Worm (Caenorhabditis elegans) whole organism, L1 larva: ENCODE data around the gene W01B6.3.
"Not testable (repeated sequence)": the region's sequence is repeated elsewhere in the genome, so short reads cannot be mapped to it uniquely, and the experiment has no call there.

Source experiments
- Y116A8C.19 ChIP-seq: sonication (generic microtip); optimal IDR thresholded peaks from 2 replicates; lab custom pipeline; 2016; ENCODE audit warnings: missing compliant biosample characterization, missing genetic modification characterization, borderline replicate concordance
- ama-1 ChIP-seq: fragments of 150-350 bp; optimal IDR thresholded peaks from 2 replicates; lab custom pipeline; 2014
- blmp-1 ChIP-seq: fragments of 150-350 bp; optimal IDR thresholded peaks from 2 replicates; lab custom pipeline; 2014; ENCODE audit warnings: missing biosample characterization, missing genetic modification characterization
- ceh-63 ChIP-seq: fragments of 200-800 bp; sonication (Bioruptor generic); optimal IDR thresholded peaks from 2 replicates; lab custom pipeline; 2018; ENCODE audit warnings: mild to moderate bottlenecking, missing genetic modification characterization, missing compliant biosample characterization
- ceh-8 ChIP-seq: fragments of 200-800 bp; sonication (Bioruptor generic); optimal IDR thresholded peaks from 2 replicates; lab custom pipeline; 2018; ENCODE audit warnings: mild to moderate bottlenecking, missing genetic modification characterization, moderate library complexity, missing compliant biosample characterization
- ceh-90 ChIP-seq: sonication (generic microtip); optimal IDR thresholded peaks from 2 replicates; lab custom pipeline; 2016; ENCODE audit warnings: missing genetic modification characterization, missing compliant biosample characterization
- dsc-1 ChIP-seq: sonication (generic microtip); optimal IDR thresholded peaks from 2 replicates; lab custom pipeline; 2016; ENCODE audit warnings: mild to moderate bottlenecking, missing genetic modification characterization, missing compliant biosample characterization
- egl-13 ChIP-seq: sonication (generic microtip); optimal IDR thresholded peaks from 2 replicates; lab custom pipeline; 2016; ENCODE audit warnings: missing genotype, missing genetic modification reagents, missing genetic modification characterization, missing compliant biosample characterization
- elt-2 ChIP-seq: sonication (generic microtip); optimal IDR thresholded peaks from 2 replicates; lab custom pipeline; 2016; ENCODE audit warnings: missing genetic modification characterization, mild to moderate bottlenecking, inconsistent platforms, missing compliant biosample characterization, missing genetic modification reagents
- elt-3 ChIP-seq, 6 experiments: fragments of 150-350 bp in 1 of 6; sonication (generic microtip); optimal IDR thresholded peaks; 2 replicates each; lab custom pipeline; 2017 to 2018; ENCODE audit warnings: missing biosample characterization in 6 of 6, missing genetic modification characterization in 6 of 6, inconsistent platforms in 1 of 6
- ets-5 ChIP-seq: fragments of 200-800 bp; sonication (Bioruptor generic); IDR thresholded peaks from 2 replicates; pipeline ENCODE4 v1.3.6; 2022; ENCODE audit warnings: missing genetic modification characterization, missing compliant biosample characterization
- fkh-4 ChIP-seq: sonication (generic microtip); optimal IDR thresholded peaks from 2 replicates; lab custom pipeline; 2016; ENCODE audit warnings: missing compliant biosample characterization, missing genetic modification characterization, borderline replicate concordance
- fos-1 ChIP-seq: fragments of 150-350 bp; optimal IDR thresholded peaks from 2 replicates; lab custom pipeline; 2014; ENCODE audit warnings: missing biosample characterization, missing genetic modification characterization
- grh-1 ChIP-seq: fragments of 200-800 bp; sonication (Bioruptor generic); IDR thresholded peaks from 2 replicates; pipeline ENCODE4 v1.3.6; 2022; ENCODE audit warnings: missing genetic modification reagents, missing genetic modification characterization, missing compliant biosample characterization
- hlh-17 ChIP-seq: fragments of 200-800 bp; sonication (Bioruptor generic); optimal IDR thresholded peaks from 2 replicates; lab custom pipeline; 2018; ENCODE audit warnings: missing genetic modification characterization, mild to moderate bottlenecking, missing compliant biosample characterization, moderate library complexity, borderline replicate concordance
- lin-14 ChIP-seq: fragments of 200-800 bp; sonication (Bioruptor generic); optimal IDR thresholded peaks from 2 replicates; lab custom pipeline; 2018; ENCODE audit warnings: mild to moderate bottlenecking, missing genetic modification characterization, moderate library complexity, missing compliant biosample characterization
- nhr-20 ChIP-seq: sonication (generic microtip); optimal IDR thresholded peaks from 2 replicates; lab custom pipeline; 2016; ENCODE audit warnings: mild to moderate bottlenecking, missing genetic modification characterization, missing compliant biosample characterization
- nhr-47 ChIP-seq: sonication (generic microtip); optimal IDR thresholded peaks from 2 replicates; lab custom pipeline; 2016; ENCODE audit warnings: mild to moderate bottlenecking, missing genetic modification characterization, moderate library complexity, missing compliant biosample characterization
- nhr-76 ChIP-seq: sonication (generic microtip); optimal IDR thresholded peaks from 2 replicates; lab custom pipeline; 2017; ENCODE audit warnings: missing biosample characterization, missing genetic modification characterization
- nhr-77 ChIP-seq: fragments of 150-350 bp; optimal IDR thresholded peaks from 2 replicates; lab custom pipeline; 2014; ENCODE audit warnings: missing biosample characterization, missing genetic modification characterization
- nhr-85 ChIP-seq: sonication (generic microtip); peaks from one replicate; lab custom pipeline; 2016; ENCODE audit warnings: missing genetic modification characterization, inconsistent platforms, missing compliant biosample characterization
- pag-3 ChIP-seq: sonication (generic microtip); optimal IDR thresholded peaks from 2 replicates; lab custom pipeline; 2017; ENCODE audit warnings: missing genetic modification characterization, mild to moderate bottlenecking, missing compliant biosample characterization, antibody characterized with exemption, borderline replicate concordance; ENCODE audit not compliant: insufficient read depth
- rnt-1 ChIP-seq: sonication (generic microtip); optimal IDR thresholded peaks from 2 replicates; lab custom pipeline; 2016; ENCODE audit warnings: mild to moderate bottlenecking, missing genetic modification characterization, moderate library complexity, missing compliant biosample characterization
- skn-1 ChIP-seq: fragments of 150-350 bp; optimal IDR thresholded peaks from 2 replicates; lab custom pipeline; 2014; ENCODE audit warnings: missing biosample characterization, missing genetic modification characterization
- sptf-1 ChIP-seq: fragments of 150-350 bp; optimal IDR thresholded peaks from 2 replicates; lab custom pipeline; 2014; ENCODE audit warnings: missing biosample characterization, missing genetic modification characterization
- unc-130 ChIP-seq: fragments of 150-350 bp; optimal IDR thresholded peaks from 2 replicates; lab custom pipeline; 2017; ENCODE audit warnings: missing biosample characterization, missing genetic modification characterization, inconsistent platforms
- ztf-11 ChIP-seq, 2 experiments: sonication (generic microtip); optimal IDR thresholded peaks; 2 replicates each; lab custom pipeline; 2016 to 2017; ENCODE audit warnings: missing genetic modification characterization in 2 of 2, missing biosample characterization in 1 of 2, missing compliant biosample characterization in 1 of 2
- ztf-4 ChIP-seq: fragments of 150-350 bp; optimal IDR thresholded peaks from 2 replicates; lab custom pipeline; 2014; ENCODE audit warnings: missing biosample characterization, missing genetic modification characterization

The W01B6.3 gene

DNA sequence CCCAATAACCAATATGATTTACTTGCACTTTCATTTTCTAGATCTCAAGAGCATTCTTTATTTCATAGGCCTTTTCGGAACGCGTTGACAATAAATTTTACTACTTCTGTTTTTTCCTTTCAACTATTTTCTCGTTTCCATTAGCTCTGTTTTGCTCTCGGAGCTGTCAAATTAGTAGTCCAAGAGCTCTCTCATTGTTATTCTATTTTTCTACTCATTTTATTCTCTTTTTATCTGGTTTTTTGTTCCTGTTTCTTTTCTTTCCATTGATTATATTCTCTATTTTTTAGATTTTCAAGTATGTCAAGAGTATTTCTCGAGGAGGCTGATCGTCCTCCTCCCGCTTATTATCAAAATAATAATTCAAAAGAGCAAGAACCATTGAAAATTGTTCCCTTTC, 25.3 kb downstream of the W01B6.3 start, which contains the start of gene T04B2.3:
TSS of gene T04B2.3 (plus strand) at position 301 of the 400 bp plus-strand sequence.
- TF ChIP-seq nhr-20 (tag; lab: Kevin White, UChicago), result no peak

- TF ChIP-seq sptf-1 (tag; lab: Kevin White, UChicago) (no peak), ceh-63 (GFP tag; lab: Kevin White, UChicago) (no peak), ama-1 (no peak), ztf-4 (no peak), nhr-47 (tag; lab: Kevin White, UChicago) (no peak), fkh-4 (peak; percentile 58), grh-1 (GFP tag; lab: Robert Waterston, UW) (no peak), lin-14 (GFP tag; lab: Kevin White, UChicago) (peak; percentile 14), dsc-1 (tag; lab: Kevin White, UChicago) (peak; percentile 83), ceh-90 (tag; lab: Kevin White, UChicago) (no peak)
Measured at ce11 chrIV:10046005-10046404, 26.4 kb downstream of the W01B6.3 start.

DNA sequence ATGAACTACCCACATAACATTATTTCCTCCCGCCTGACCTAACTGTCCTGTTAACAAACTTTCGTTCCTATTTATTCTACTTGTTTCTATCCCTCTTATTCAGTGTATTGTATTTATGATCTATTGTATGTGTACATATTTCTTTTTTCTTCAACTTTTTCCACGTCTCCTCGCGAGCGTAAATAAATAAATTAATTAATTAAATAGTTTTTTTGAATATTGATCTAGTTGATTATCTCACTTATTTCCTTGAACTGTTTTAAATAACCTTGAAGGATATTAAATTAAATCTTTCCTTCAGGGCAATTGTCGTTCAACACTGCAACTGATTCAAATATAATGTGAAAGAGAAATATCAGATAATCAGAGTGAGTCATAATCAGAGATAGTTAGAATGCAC, 29.5 kb downstream of the W01B6.3 start, which contains the start of gene frk-1:
TSS of gene frk-1 (plus strand) at position 301 of the 400 bp plus-strand sequence.
- TF ChIP-seq ztf-11 (tag; optimal IDR thresholded peaks at IDR 0.05; lab: Kevin White, UChicago) (no peak), unc-130 (no peak), pag-3 (tag; lab: Kevin White, UChicago) (no peak), nhr-77 (tag; lab: Kevin White, UChicago) (no peak), sptf-1 (tag; lab: Kevin White, UChicago) (no peak), elt-2 (no peak), nhr-85 (tag; lab: Kevin White, UChicago) (no peak), skn-1 (tag; lab: Kevin White, UChicago) (no peak)

DNA sequence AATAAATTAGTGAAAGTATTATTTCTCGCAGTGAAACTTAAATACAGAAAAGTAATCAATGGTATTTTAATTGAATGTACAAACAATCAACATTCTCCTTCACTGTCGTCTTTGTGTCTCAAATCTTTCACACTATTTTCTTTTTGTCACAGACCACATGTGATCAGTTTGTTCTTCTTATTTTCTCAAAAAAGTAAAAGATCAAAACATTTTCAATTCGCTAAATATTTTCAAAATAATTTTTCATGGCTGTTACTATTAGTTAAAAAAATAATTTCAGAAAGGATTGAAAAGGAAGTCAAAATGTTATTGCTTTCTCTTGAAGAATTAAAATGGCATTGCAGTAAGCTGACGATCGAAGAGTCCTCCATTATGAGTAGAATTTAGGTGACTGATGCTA, 31.6 kb downstream of the W01B6.3 start, which contains the start of gene dhs-31:
TSS of gene dhs-31 (minus strand) at position 101 of the 400 bp plus-strand sequence.
- TF ChIP-seq nhr-76 (tag; lab: Kevin White, UChicago) (no peak), ztf-4 (no peak), blmp-1 (peak; percentile 42), nhr-85 (tag; lab: Kevin White, UChicago) (peak; percentile 22), elt-3 (tag; optimal IDR thresholded peaks at IDR 0.05; lab: Kevin White, UChicago) (peak in 1 of 6 experiments; percentile 11)

- TF ChIP-seq sptf-1 (tag; lab: Kevin White, UChicago) (no peak), egl-13 (tag; lab: Kevin White, UChicago) (no peak), fos-1 (no peak), nhr-76 (tag; lab: Kevin White, UChicago) (no peak)
Measured at ce11 chrIV:10036966-10037365, 35.5 kb downstream of the W01B6.3 start, which contains the start of gene F44D12.10. F44D12.10 (minus strand) TSS chrIV:10037066.

DNA sequence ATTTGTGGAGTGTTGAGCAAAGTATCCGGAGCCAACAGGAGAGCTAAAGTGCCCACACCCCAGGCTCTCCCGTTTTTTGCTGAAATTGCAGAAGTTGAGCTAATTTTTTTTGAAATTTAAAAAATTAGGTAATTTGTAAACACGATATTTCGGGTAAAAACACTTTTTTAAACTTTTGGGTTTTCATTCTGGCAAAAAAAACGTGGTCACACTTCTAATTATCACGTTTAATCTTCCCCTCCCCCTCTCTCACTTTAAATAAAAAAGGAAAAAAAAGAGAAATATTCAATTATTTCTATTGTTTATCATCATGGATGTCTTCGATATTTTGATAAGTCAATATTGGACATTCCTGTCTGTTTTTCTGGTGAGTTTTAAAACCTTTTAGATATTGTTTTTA, 39.4 kb downstream of the W01B6.3 start, which contains the start of gene F44D12.6:
TSS of gene F44D12.6 (plus strand) at position 301 of the 400 bp plus-strand sequence.
- no peak for TF ChIP-seq elt-2
- no peak for TF ChIP-seq rnt-1 (tag; lab: Kevin White, UChicago)
- TF ChIP-seq ets-5 (GFP tag; lab: Robert Waterston, UW), result no peak
- no peak for TF ChIP-seq fos-1

DNA sequence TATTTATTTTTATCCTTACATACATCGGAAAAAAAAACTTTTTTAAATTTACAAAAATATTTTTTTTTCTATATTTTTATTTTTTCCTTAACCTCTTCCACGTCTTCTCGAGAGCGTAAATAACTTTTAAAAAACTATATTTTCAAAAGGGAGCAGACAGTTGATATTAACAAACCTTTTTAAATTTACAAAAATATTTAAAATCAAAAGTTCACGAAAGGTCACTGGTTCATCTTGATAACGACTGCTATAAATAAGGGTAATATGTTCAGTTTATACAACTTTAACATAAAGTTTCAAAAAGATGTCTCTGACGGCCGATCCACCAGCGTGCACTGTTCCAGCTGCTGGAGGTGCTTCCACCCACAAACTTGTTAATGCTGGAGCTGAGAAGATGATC, 43.6 kb downstream of the W01B6.3 start, which contains the start of the genes F44D12.16 and msd-2:
TSS of gene F44D12.16 (plus strand) at position 301 of the 400 bp plus-strand sequence.
TSS of gene msd-2 (plus strand) at position 305 of the 400 bp plus-strand sequence.
- not testable (repeated sequence) for TF ChIP-seq ceh-8 (GFP tag; lab: Kevin White, UChicago); hlh-17 (GFP tag; lab: Kevin White, UChicago); Y116A8C.19 (tag; lab: Kevin White, UChicago)
